Worm (Caenorhabditis elegans) whole organism, L2 larva: Measurements from ENCODE around the gene C27H5.12.

Experiments used
- F13H6.1 ChIP-seq: sonication (generic microtip); optimal IDR thresholded peaks from 2 replicates; lab custom pipeline; 2016; ENCODE audit warnings: missing genetic modification characterization, missing compliant biosample characterization
- R02D3.7 ChIP-seq: fragments of 150-350 bp; optimal IDR thresholded peaks from 2 replicates; lab custom pipeline; 2014; ENCODE audit warnings: missing biosample characterization, missing genetic modification characterization
- ZK546.5 ChIP-seq: sonication (generic microtip); optimal IDR thresholded peaks from 2 replicates; lab custom pipeline; 2017; ENCODE audit warnings: missing biosample characterization, missing genetic modification characterization
- aly-2 ChIP-seq: fragments of 150-350 bp; optimal IDR thresholded peaks from 2 replicates; lab custom pipeline; 2014; ENCODE audit warnings: missing biosample characterization, missing genetic modification characterization
- blmp-1 ChIP-seq: sonication (generic microtip); optimal IDR thresholded peaks from 2 replicates; lab custom pipeline; 2017; ENCODE audit warnings: missing genetic modification characterization, mild to moderate bottlenecking, missing compliant biosample characterization, antibody characterized with exemption, moderate library complexity; ENCODE audit not compliant: insufficient read depth
- ceh-16 ChIP-seq: fragments of 150-350 bp; optimal IDR thresholded peaks from 2 replicates; lab custom pipeline; 2014; ENCODE audit warnings: missing biosample characterization, missing genetic modification characterization
- ceh-82 ChIP-seq: fragments of 150-350 bp; optimal IDR thresholded peaks from 2 replicates; lab custom pipeline; 2014; ENCODE audit warnings: missing biosample characterization, missing genetic modification characterization
- crh-2 ChIP-seq: sonication (generic microtip); optimal IDR thresholded peaks from 2 replicates; lab custom pipeline; 2017; ENCODE audit warnings: missing biosample characterization, missing genetic modification characterization
- dmd-4 ChIP-seq: sonication (generic microtip); optimal IDR thresholded peaks from 2 replicates; lab custom pipeline; 2017; ENCODE audit warnings: missing biosample characterization, missing genetic modification characterization
- egl-27 ChIP-seq: sonication (generic microtip); optimal IDR thresholded peaks from 3 replicates; lab custom pipeline; 2017; ENCODE audit warnings: missing biosample characterization, missing genetic modification reagents, missing genetic modification characterization
- elt-1 ChIP-seq: fragments of 150-350 bp; optimal IDR thresholded peaks from 2 replicates; lab custom pipeline; 2014; ENCODE audit warnings: missing biosample characterization, missing genetic modification characterization
- elt-3 ChIP-seq: sonication (generic microtip); optimal IDR thresholded peaks from 2 replicates; lab custom pipeline; 2017; ENCODE audit warnings: missing biosample characterization, missing genetic modification characterization
- gmeb-1 ChIP-seq: fragments of 150-350 bp; optimal IDR thresholded peaks from 2 replicates; lab custom pipeline; 2014; ENCODE audit warnings: missing biosample characterization, missing genetic modification characterization
- lin-11 ChIP-seq: fragments of 150-350 bp; sonication (generic microtip); optimal IDR thresholded peaks from 2 replicates; lab custom pipeline; 2014; ENCODE audit warnings: missing biosample characterization, missing genetic modification characterization, inconsistent platforms, mixed read lengths
- lin-13 ChIP-seq: fragments of 150-350 bp; optimal IDR thresholded peaks from 2 replicates; lab custom pipeline; 2014; ENCODE audit warnings: missing biosample characterization, missing genetic modification reagents, missing genetic modification characterization
- lin-39 ChIP-seq: fragments of 150-350 bp; optimal IDR thresholded peaks from 2 replicates; lab custom pipeline; 2014; ENCODE audit warnings: missing biosample characterization, missing genetic modification reagents, missing genetic modification characterization
- mab-5 ChIP-seq: fragments of 150-350 bp; optimal IDR thresholded peaks from 2 replicates; lab custom pipeline; 2014; ENCODE audit warnings: missing biosample characterization, missing genetic modification characterization
- mbf-1 ChIP-seq: sonication (generic microtip); optimal IDR thresholded peaks from 2 replicates; lab custom pipeline; 2017; ENCODE audit warnings: missing biosample characterization, missing genetic modification characterization
- mdl-1 ChIP-seq, 2 experiments: fragments of 150-350 bp in 1 of 2; sonication (generic microtip) in 1 of 2; optimal IDR thresholded peaks; 2 replicates each; lab custom pipeline; 2017; ENCODE audit warnings: missing biosample characterization in 2 of 2, missing genetic modification characterization in 2 of 2
- nhr-10 ChIP-seq: sonication (generic microtip); optimal IDR thresholded peaks from 2 replicates; lab custom pipeline; 2017; ENCODE audit warnings: missing biosample characterization, missing genetic modification characterization
- nhr-11 ChIP-seq: fragments of 150-350 bp; optimal IDR thresholded peaks from 2 replicates; lab custom pipeline; 2014; ENCODE audit warnings: missing biosample characterization, missing genetic modification characterization
- nhr-23 ChIP-seq: fragments of 150-350 bp; optimal IDR thresholded peaks from 2 replicates; lab custom pipeline; 2014; ENCODE audit warnings: missing biosample characterization, missing genetic modification reagents, missing genetic modification characterization
- nhr-237 ChIP-seq: fragments of 150-350 bp; optimal IDR thresholded peaks from 2 replicates; lab custom pipeline; 2014; ENCODE audit warnings: missing biosample characterization, missing genetic modification characterization
- nhr-25 ChIP-seq: fragments of 150-350 bp; sonication (generic microtip); optimal IDR thresholded peaks from 3 replicates; lab custom pipeline; 2014; ENCODE audit warnings: missing biosample characterization, missing genetic modification characterization
- nhr-6 ChIP-seq: fragments of 150-350 bp; optimal IDR thresholded peaks from 2 replicates; lab custom pipeline; 2014; ENCODE audit warnings: missing biosample characterization, missing genetic modification characterization
- nhr-77 ChIP-seq: fragments of 150-350 bp; optimal IDR thresholded peaks from 2 replicates; lab custom pipeline; 2014; ENCODE audit warnings: missing biosample characterization, missing genetic modification characterization
- peb-1 ChIP-seq: fragments of 150-350 bp; optimal IDR thresholded peaks from 2 replicates; lab custom pipeline; 2014; ENCODE audit warnings: missing biosample characterization, missing genetic modification characterization
- sem-4 ChIP-seq: fragments of 150-350 bp; optimal IDR thresholded peaks from 2 replicates; lab custom pipeline; 2014; ENCODE audit warnings: missing biosample characterization, missing genetic modification reagents, missing genetic modification characterization
- skn-1 ChIP-seq: sonication (generic microtip); optimal IDR thresholded peaks from 2 replicates; lab custom pipeline; 2017; ENCODE audit warnings: missing biosample characterization, missing genetic modification characterization
- sma-9 ChIP-seq, 2 experiments: fragments of 150-350 bp in 1 of 2; sonication (generic microtip) in 1 of 2; optimal IDR thresholded peaks; 2 replicates each; lab custom pipeline; 2014 to 2016; ENCODE audit warnings: missing genetic modification characterization in 2 of 2, mild to moderate bottlenecking in 1 of 2, missing biosample characterization in 1 of 2, missing compliant biosample characterization in 1 of 2, missing genetic modification reagents in 1 of 2, moderate library complexity in 1 of 2
- snpc-4 ChIP-seq: fragments of 150-350 bp; optimal IDR thresholded peaks from 2 replicates; lab custom pipeline; 2014; ENCODE audit warnings: missing biosample characterization, missing genetic modification characterization
- unc-39 ChIP-seq: fragments of 150-350 bp; optimal IDR thresholded peaks from 2 replicates; lab custom pipeline; 2014; ENCODE audit warnings: missing biosample characterization, missing genetic modification characterization
- unc-55 ChIP-seq: fragments of 150-350 bp; sonication (generic microtip); optimal IDR thresholded peaks from 3 replicates; lab custom pipeline; 2014; ENCODE audit warnings: missing biosample characterization, missing genetic modification reagents, missing genetic modification characterization
- zag-1 ChIP-seq: fragments of 150-350 bp; optimal IDR thresholded peaks from 2 replicates; lab custom pipeline; 2014; ENCODE audit warnings: missing biosample characterization, missing genetic modification characterization
- ztf-1 ChIP-seq: fragments of 200-800 bp; sonication (Bioruptor generic); conservative IDR thresholded peaks from 2 replicates; pipeline ENCODE4 v1.3.6; 2022; ENCODE audit warnings: missing genetic modification characterization, missing compliant biosample characterization
- ztf-4 ChIP-seq: fragments of 150-350 bp; optimal IDR thresholded peaks from 2 replicates; lab custom pipeline; 2014; ENCODE audit warnings: missing biosample characterization, missing genetic modification characterization

Gene C27H5.12

ce11 chrII:7122661-7123418 is 38.6 kb downstream of the C27H5.12 start, which contains the start of gene F10E7.11 (continued):
- TF ChIP-seq ceh-16 (no peak), mdl-1 (tag; optimal IDR thresholded peaks at IDR 0.05; lab: Kevin White, UChicago) (no peak), lin-39 (no peak), sma-9 (GFP tag; optimal IDR thresholded peaks at IDR 0.05; lab: Kevin White, UChicago) (peak; percentile 82), sma-9 (tag; optimal IDR thresholded peaks at IDR 0.05; lab: Kevin White, UChicago) (no peak), ZK546.5 (no peak), ceh-82 (tag; lab: Kevin White, UChicago) (no peak), lin-11 (tag; lab: Kevin White, UChicago) (no peak), unc-39 (no peak), elt-1 (tag; lab: Kevin White, UChicago) (no peak), zag-1 (tag; lab: Kevin White, UChicago) (no peak), nhr-25 (tag; lab: Kevin White, UChicago) (no peak), R02D3.7 (tag; lab: Kevin White, UChicago) (no peak)

ce11 chrII:7121762-7122292 is 39.6 kb downstream of the C27H5.12 start, which contains the start of gene F10E7.2:
Gene F10E7.2 (plus strand): TSS chrII:7122242.
- TF ChIP-seq peb-1 (tag; lab: Kevin White, UChicago): no peak
- no peak for TF ChIP-seq aly-2 (tag; lab: Kevin White, UChicago)
- TF ChIP-seq nhr-237 (tag; lab: Kevin White, UChicago): no peak
- no peak for TF ChIP-seq nhr-6 (tag; lab: Kevin White, UChicago)
- no peak for TF ChIP-seq nhr-25 (tag; lab: Kevin White, UChicago)
- TF ChIP-seq ceh-82 (tag; lab: Kevin White, UChicago): no peak
- no peak for TF ChIP-seq snpc-4 (tag; lab: Kevin White, UChicago)
- no peak for TF ChIP-seq F13H6.1 (tag; lab: Kevin White, UChicago)
- TF ChIP-seq mdl-1 (tag; optimal IDR thresholded peaks at IDR 0.05; lab: Kevin White, UChicago): no peak
- no peak for TF ChIP-seq nhr-11 (tag; lab: Kevin White, UChicago)
- no peak for TF ChIP-seq lin-11 (tag; lab: Kevin White, UChicago)
- TF ChIP-seq mab-5 (tag; lab: Kevin White, UChicago): no peak
- TF ChIP-seq unc-55 (GFP tag; lab: Kevin White, UChicago): no peak
- no peak for TF ChIP-seq skn-1 (tag; lab: Kevin White, UChicago)
- TF ChIP-seq mbf-1 (tag; lab: Kevin White, UChicago): no peak
- no peak for TF ChIP-seq zag-1 (tag; lab: Kevin White, UChicago)

- TF ChIP-seq blmp-1 (tag; lab: Kevin White, UChicago) (no peak), nhr-23 (tag; lab: Kevin White, UChicago) (no peak), gmeb-1 (tag; lab: Kevin White, UChicago) (no peak), snpc-4 (tag; lab: Kevin White, UChicago) (no peak), elt-1 (tag; lab: Kevin White, UChicago) (no peak), ceh-16 (no peak), egl-27 (tag; lab: Kevin White, UChicago) (no peak)
Measured at ce11 chrII:7119525-7119924, 41.9 kb downstream of the C27H5.12 start.

- TF ChIP-seq crh-2: no peak
- TF ChIP-seq dmd-4 (tag; lab: Kevin White, UChicago): no peak
- no peak for TF ChIP-seq gmeb-1 (tag; lab: Kevin White, UChicago)
- TF ChIP-seq nhr-10 (tag; lab: Kevin White, UChicago): no peak
- TF ChIP-seq ztf-1: no peak
- TF ChIP-seq ztf-4 (tag; lab: Kevin White, UChicago): no peak
- no peak for TF ChIP-seq ceh-82 (tag; lab: Kevin White, UChicago)
- TF ChIP-seq zag-1 (tag; lab: Kevin White, UChicago): no peak
- TF ChIP-seq nhr-77 (tag; lab: Kevin White, UChicago): no peak
- no peak for TF ChIP-seq snpc-4 (tag; lab: Kevin White, UChicago)
- TF ChIP-seq lin-13 (GFP tag; lab: Kevin White, UChicago): no peak
- TF ChIP-seq unc-55 (GFP tag; lab: Kevin White, UChicago): no peak
- no peak for TF ChIP-seq ceh-16
- TF ChIP-seq nhr-11 (tag; lab: Kevin White, UChicago): no peak
- TF ChIP-seq elt-3 (tag; lab: Kevin White, UChicago): no peak
- TF ChIP-seq sma-9 (GFP tag; optimal IDR thresholded peaks at IDR 0.05; lab: Kevin White, UChicago): no peak
- no peak for TF ChIP-seq sma-9 (tag; optimal IDR thresholded peaks at IDR 0.05; lab: Kevin White, UChicago)
- TF ChIP-seq sem-4 (tag; lab: Kevin White, UChicago): no peak
- TF ChIP-seq, all 48 proteins: peak for 0
Measured at ce11 chrII:7116350-7116749, 45.1 kb downstream of the C27H5.12 start, which contains the start of gene spon-1. Gene spon-1 (plus strand): TSS chrII:7116557.
